Fruit fly (Drosophila melanogaster) whole organism, embryonic: ENCODE data around the gene VhaM9.7-c.

Experiments used
- CG10431 ChIP-seq: fragments of 200-800 bp; sonication (Bioruptor generic); optimal IDR thresholded peaks from 3 replicates; lab custom pipeline; 2018; ENCODE audit warnings: missing biosample characterization, mild to moderate bottlenecking, missing genetic modification characterization
- CG10543 ChIP-seq: fragments of 200-800 bp; sonication (Bioruptor generic); optimal IDR thresholded peaks from 3 replicates; lab custom pipeline; 2017; ENCODE audit warnings: missing biosample characterization, mild to moderate bottlenecking, missing genetic modification characterization, moderate library complexity
- CG1529 ChIP-seq: fragments of 200-800 bp; sonication (Bioruptor generic); optimal IDR thresholded peaks from 3 replicates; lab custom pipeline; 2018; ENCODE audit warnings: missing biosample characterization, missing genetic modification characterization
- CG2889 ChIP-seq: fragments of 200-800 bp; sonication (Bioruptor generic); IDR thresholded peaks from 3 replicates; pipeline ENCODE4 v1.3.6; 2022; ENCODE audit warnings: missing biosample characterization, missing genetic modification characterization
- CG3407 ChIP-seq: fragments of 200-800 bp; sonication (Bioruptor generic); optimal IDR thresholded peaks from 2 replicates; lab custom pipeline; 2018; ENCODE audit warnings: missing biosample characterization, mild to moderate bottlenecking, missing genetic modification characterization
- CG34376 ChIP-seq: fragments of 200-800 bp; sonication (Bioruptor generic); optimal IDR thresholded peaks from 2 replicates; lab custom pipeline; 2018; ENCODE audit warnings: missing biosample characterization, mild to moderate bottlenecking, missing genetic modification characterization
- CG3838 ChIP-seq: fragments of 200-800 bp; sonication (Bioruptor generic); optimal IDR thresholded peaks from 3 replicates; lab custom pipeline; 2016; ENCODE audit warnings: missing biosample characterization, missing genetic modification characterization
- CG6654 ChIP-seq: fragments of 200-800 bp; sonication (Bioruptor generic); optimal IDR thresholded peaks from 2 replicates; lab custom pipeline; 2017; ENCODE audit warnings: missing biosample characterization, mild to moderate bottlenecking, missing genetic modification characterization
- CG7556 ChIP-seq: fragments of 200-800 bp; sonication (Bioruptor generic); optimal IDR thresholded peaks from 2 replicates; lab custom pipeline; 2017; ENCODE audit warnings: missing biosample characterization, mild to moderate bottlenecking, missing genetic modification characterization
- CG8290 ChIP-seq, 3 experiments: fragments of 200-800 bp; sonication (Bioruptor generic); optimal IDR thresholded peaks; 2 replicates each; lab custom pipeline; 2016 to 2019; ENCODE audit warnings: missing biosample characterization in 3 of 3, missing genetic modification characterization in 3 of 3, mild to moderate bottlenecking in 2 of 3, moderate library complexity in 1 of 3
- CG8359 ChIP-seq: fragments of 200-800 bp; sonication (Bioruptor generic); optimal IDR thresholded peaks from 2 replicates; lab custom pipeline; 2017; ENCODE audit warnings: missing biosample characterization, mild to moderate bottlenecking, missing genetic modification characterization, borderline replicate concordance
- CG8765 ChIP-seq: fragments of 200-800 bp; sonication (Bioruptor generic); IDR thresholded peaks from 2 replicates; pipeline ENCODE4 v1.3.6; 2022; ENCODE audit warnings: missing biosample characterization, missing genetic modification characterization
- D19A ChIP-seq: fragments of 200-800 bp; optimal IDR thresholded peaks from 3 replicates; lab custom pipeline; 2019; ENCODE audit warnings: missing biosample characterization, mild to moderate bottlenecking, missing genetic modification characterization, moderate library complexity
- D19B ChIP-seq: fragments of 200-800 bp; sonication (Bioruptor generic); optimal IDR thresholded peaks from 2 replicates; lab custom pipeline; 2017; ENCODE audit warnings: missing biosample characterization, mild to moderate bottlenecking, missing genetic modification characterization
- Deaf1 ChIP-seq: fragments of 200-800 bp; optimal IDR thresholded peaks from 3 replicates; lab custom pipeline; 2019; ENCODE audit warnings: missing biosample characterization, mild to moderate bottlenecking, missing genetic modification characterization, moderate library complexity
- Dp ChIP-seq: fragments of 200-800 bp; sonication (Bioruptor generic); optimal IDR thresholded peaks from 2 replicates; lab custom pipeline; 2018; ENCODE audit warnings: missing biosample characterization, mild to moderate bottlenecking, missing genetic modification characterization, moderate library complexity
- E2f1 ChIP-seq: fragments of 200-800 bp; sonication (Bioruptor generic); IDR thresholded peaks from 2 replicates; pipeline ENCODE4 v1.3.6; 2022; ENCODE audit warnings: missing biosample characterization, missing genetic modification characterization
- Hand ChIP-seq: fragments of 200-800 bp; sonication (Bioruptor generic); optimal IDR thresholded peaks from 2 replicates; lab custom pipeline; 2017; ENCODE audit warnings: mild to moderate bottlenecking, missing biosample characterization, missing genetic modification reagents, missing genetic modification characterization
- Kr ChIP-seq: fragments of 200-800 bp; sonication (Bioruptor generic); optimal IDR thresholded peaks from 2 replicates; lab custom pipeline; 2017; ENCODE audit warnings: missing biosample characterization, mild to moderate bottlenecking, missing genetic modification characterization
- MESR4 ChIP-seq: fragments of 200-800 bp; sonication (Bioruptor generic); optimal IDR thresholded peaks from 2 replicates; lab custom pipeline; 2018; ENCODE audit warnings: missing biosample characterization, mild to moderate bottlenecking, missing genetic modification characterization, moderate library complexity
- MTF-1 ChIP-seq: fragments of 200-800 bp; sonication (Bioruptor generic); optimal IDR thresholded peaks from 2 replicates; lab custom pipeline; 2018; ENCODE audit warnings: missing biosample characterization, mild to moderate bottlenecking, missing genetic modification characterization, borderline replicate concordance
- Sin3A ChIP-seq: fragments of >200 bp; optimal IDR thresholded peaks from 2 replicates; lab custom pipeline; 2018
- Six4 ChIP-seq: fragments of 200-800 bp; sonication (Bioruptor generic); optimal IDR thresholded peaks from 2 replicates; lab custom pipeline; 2016; ENCODE audit warnings: missing biosample characterization, missing genetic modification characterization
- Usf ChIP-seq: fragments of 200-800 bp; sonication (Bioruptor generic); optimal IDR thresholded peaks from 2 replicates; lab custom pipeline; 2017; ENCODE audit warnings: missing genotype, missing biosample characterization, missing genetic modification characterization
- aop ChIP-seq: fragments of 200-800 bp; sonication (Bioruptor generic); IDR thresholded peaks from 2 replicates; pipeline ENCODE4 v1.3.6; 2022; ENCODE audit warnings: missing biosample characterization, missing genetic modification characterization
- bcd ChIP-seq: fragments of 200-800 bp; sonication (Bioruptor generic); optimal IDR thresholded peaks from 2 replicates; lab custom pipeline; 2017; ENCODE audit warnings: missing biosample characterization, mild to moderate bottlenecking, missing genetic modification characterization
- chinmo ChIP-seq: fragments of 200-800 bp; sonication (Bioruptor generic); IDR thresholded peaks from 4 replicates; pipeline ENCODE4 v1.3.6; 2022; ENCODE audit warnings: missing biosample characterization, missing genetic modification characterization; ENCODE audit not compliant: partially characterized antibody
- crp ChIP-seq, 2 experiments: fragments of 200-800 bp; sonication (Bioruptor generic); optimal IDR thresholded peaks; 2 replicates in 1 of 2; 3 replicates in 1 of 2; lab custom pipeline; 2017; ENCODE audit warnings: missing biosample characterization in 2 of 2, missing genetic modification characterization in 2 of 2, mild to moderate bottlenecking in 1 of 2, moderate library complexity in 1 of 2
- dysf ChIP-seq: fragments of 200-800 bp; sonication (Bioruptor generic); IDR thresholded peaks from 3 replicates; pipeline ENCODE4 v1.3.6; 2022; ENCODE audit warnings: missing biosample characterization, missing genetic modification characterization
- gce ChIP-seq: fragments of 200-800 bp; sonication (Bioruptor generic); IDR thresholded peaks from 3 replicates; pipeline ENCODE4 v1.3.6; 2022; ENCODE audit warnings: missing biosample characterization, missing genetic modification characterization
- inv ChIP-seq: fragments of 200-800 bp; sonication (Bioruptor generic); IDR thresholded peaks from 2 replicates; pipeline ENCODE4 v1.3.6; 2022; ENCODE audit warnings: missing biosample characterization, missing genetic modification characterization; ENCODE audit not compliant: partially characterized antibody
- kay ChIP-seq: fragments of 200-800 bp; sonication (Bioruptor generic); optimal IDR thresholded peaks from 2 replicates; lab custom pipeline; 2016; ENCODE audit warnings: missing biosample characterization, missing genetic modification characterization
- kni ChIP-seq: fragments of 200-800 bp; sonication (Bioruptor generic); optimal IDR thresholded peaks from 3 replicates; lab custom pipeline; 2017; ENCODE audit warnings: mild to moderate bottlenecking, missing biosample characterization, missing genetic modification reagents, missing genetic modification characterization
- lola ChIP-seq, 3 experiments: fragments of >200 bp in 2 of 3; fragments of 200-800 bp in 1 of 3; sonication (Bioruptor generic) in 1 of 3; optimal IDR thresholded peaks; 2 replicates each; lab custom pipeline; 2017 to 2019; ENCODE audit warnings: missing biosample characterization in 3 of 3, missing genetic modification characterization in 3 of 3, mild to moderate bottlenecking in 1 of 3, moderate library complexity in 1 of 3
- nerfin-2 ChIP-seq: fragments of 200-800 bp; sonication (Bioruptor generic); IDR thresholded peaks from 2 replicates; pipeline ENCODE4 v1.3.6; 2022; ENCODE audit warnings: missing biosample characterization, missing genetic modification characterization; ENCODE audit not compliant: partially characterized antibody
- nom ChIP-seq: fragments of 200-800 bp; sonication (Bioruptor generic); optimal IDR thresholded peaks from 2 replicates; lab custom pipeline; 2017; ENCODE audit warnings: missing biosample characterization, missing genetic modification characterization, mild to moderate bottlenecking, moderate library complexity, missing genetic modification reagents
- pzg ChIP-seq: fragments of 200-800 bp; sonication (Bioruptor generic); optimal IDR thresholded peaks from 3 replicates; lab custom pipeline; 2018; ENCODE audit warnings: missing biosample characterization, mild to moderate bottlenecking, missing genetic modification characterization, moderate library complexity
- row ChIP-seq: fragments of 200-800 bp; sonication (Bioruptor generic); IDR thresholded peaks from 3 replicates; pipeline ENCODE4 v1.3.6; 2022; ENCODE audit warnings: missing biosample characterization, missing genetic modification characterization
- schlank ChIP-seq: fragments of 200-800 bp; sonication (Bioruptor generic); optimal IDR thresholded peaks from 2 replicates; lab custom pipeline; 2018; ENCODE audit warnings: missing biosample characterization, mild to moderate bottlenecking, missing genetic modification characterization
- sd ChIP-seq: fragments of 200-800 bp; sonication (Bioruptor generic); optimal IDR thresholded peaks from 3 replicates; lab custom pipeline; 2018; ENCODE audit warnings: missing biosample characterization, mild to moderate bottlenecking, missing genetic modification characterization, moderate library complexity
- sens ChIP-seq: fragments of 200-800 bp; sonication (Bioruptor generic); peaks from one replicate; lab custom pipeline; 2016; ENCODE audit warnings: missing biosample characterization, missing genetic modification characterization
- sens-2 ChIP-seq: fragments of 200-800 bp; sonication (Bioruptor generic); IDR thresholded peaks from 2 replicates; pipeline ENCODE4 v1.3.6; 2022; ENCODE audit warnings: missing biosample characterization, missing genetic modification characterization
- sob ChIP-seq: fragments of 200-800 bp; sonication (Bioruptor generic); IDR thresholded peaks from 2 replicates; pipeline ENCODE4 v1.3.6; 2022; ENCODE audit warnings: missing biosample characterization, missing genetic modification characterization
- sr ChIP-seq: fragments of 200-800 bp; sonication (Bioruptor generic); IDR thresholded peaks from 3 replicates; pipeline ENCODE4 v1.3.6; 2022; ENCODE audit warnings: missing biosample characterization, missing genetic modification characterization
- stc ChIP-seq: fragments of 200-800 bp; sonication (Bioruptor generic); IDR thresholded peaks from 2 replicates; pipeline ENCODE4 v1.3.6; 2022; ENCODE audit warnings: missing biosample characterization, missing genetic modification characterization
- vvl ChIP-seq: fragments of 200-800 bp; sonication (Bioruptor generic); IDR thresholded peaks from 2 replicates; pipeline ENCODE4 v1.3.6; 2022; ENCODE audit warnings: missing biosample characterization, missing genetic modification characterization

VhaM9.7-c gene

dm6 chr3L:4227164-4227563 is 40.5 kb upstream of the VhaM9.7-c start, which contains the start of gene CG46460 (continued):
- no peak for TF ChIP-seq dysf (GFP tag; lab: Robert Waterston, UW)
- TF ChIP-seq CG2889 (GFP tag; lab: Robert Waterston, UW) = no peak
- TF ChIP-seq sens (GFP tag; lab: Kevin White, UChicago) = peak; percentile 81
- TF ChIP-seq CG8359 (GFP tag; lab: Kevin White, UChicago) = no peak
- no peak for TF ChIP-seq Six4 (GFP tag; lab: Kevin White, UChicago)
- TF ChIP-seq sens-2 (GFP tag; lab: Robert Waterston, UW) = peak; percentile 31; the same call in 1 of the 2 replicates
- TF ChIP-seq MESR4 (GFP tag; lab: Kevin White, UChicago) = no peak
- no peak for TF ChIP-seq lola (GFP tag; optimal IDR thresholded peaks at IDR 0.05; lab: Kevin White, UChicago)
- TF ChIP-seq MTF-1 (GFP tag; lab: Kevin White, UChicago) = no peak
- 0 out of 3 replicates have a peak, but pooled peaks have one; percentile 24 for TF ChIP-seq row (GFP tag; lab: Robert Waterston, UW)
- TF ChIP-seq crp (GFP tag; optimal IDR thresholded peaks at IDR 0.05; lab: Kevin White, UChicago) = no peak
- TF ChIP-seq schlank (tag; lab: Kevin White, UChicago) = no peak
- no peak for TF ChIP-seq D19A
- TF ChIP-seq CG1529 (GFP tag; lab: Kevin White, UChicago) = no peak
- 0 out of 2 replicates have a peak, but pooled peaks have one; percentile 13 for TF ChIP-seq sob (GFP tag; lab: Robert Waterston, UW)
- peak; percentile 35; the same call in 1 of the 2 replicates for TF ChIP-seq nerfin-2 (GFP tag; lab: Robert Waterston, UW)
- TF ChIP-seq Hand = no peak
- TF ChIP-seq CG10431 = no peak
- no peak for TF ChIP-seq Sin3A

dm6 chr3L:4225647-4226470 is 39.2 kb upstream of the VhaM9.7-c start:
- TF ChIP-seq CG2889 (GFP tag; lab: Robert Waterston, UW) (no peak), stc (GFP tag; lab: Robert Waterston, UW) (no peak), vvl (GFP tag; lab: Robert Waterston, UW) (0 out of 2 replicates have a peak, but pooled peaks have one; percentile 7), CG10543 (GFP tag; lab: Kevin White, UChicago) (peak; percentile 14), CG3407 (GFP tag; lab: Kevin White, UChicago) (no peak), CG6654 (GFP tag; lab: Kevin White, UChicago) (no peak), Deaf1 (tag; lab: Kevin White, UChicago) (peak; percentile 20), CG3838 (GFP tag; lab: Kevin White, UChicago) (no peak), chinmo (GFP tag; lab: Robert Waterston, UW) (0 out of 4 replicates have a peak, but pooled peaks have one; percentile 42), Dp (GFP tag; lab: Kevin White, UChicago) (no peak), Kr (no peak), gce (GFP tag; lab: Robert Waterston, UW) (0 out of 3 replicates have a peak, but pooled peaks have one; percentile 33), D19B (GFP tag; lab: Kevin White, UChicago) (peak; percentile 42), kni (GFP tag; lab: Kevin White, UChicago) (peak; percentile 7), nom (peak; percentile 32), CG8765 (GFP tag; lab: Robert Waterston, UW) (no peak), CG8290 (GFP tag; optimal IDR thresholded peaks at IDR 0.05; lab: Kevin White, UChicago) (no peak), CG8290 (tag; optimal IDR thresholded peaks at IDR 0.05; lab: Kevin White, UChicago) (peak in 1 of 2 experiments; percentile 8), bcd (no peak), aop (GFP tag; lab: Robert Waterston, UW) (0 out of 2 replicates have a peak, but pooled peaks have one; percentile 41), sd (tag; lab: Kevin White, UChicago) (peak; percentile 75), sr (peak; percentile 82; the same call in 2 of the 3 replicates), MTF-1 (GFP tag; lab: Kevin White, UChicago) (no peak), pzg (GFP tag; lab: Kevin White, UChicago) (no peak), inv (no peak), Usf (no peak), E2f1 (GFP tag; lab: Robert Waterston, UW) (no peak), CG34376 (peak; percentile 67), CG7556 (GFP tag; lab: Kevin White, UChicago) (no peak), kay (GFP tag; lab: Kevin White, UChicago) (no peak)
